Worm (Caenorhabditis elegans) whole organism, L1 larva: ENCODE measurements around the gene R05H5.7.

Experiments used
- aly-2 ChIP-seq: fragments of 150-350 bp; optimal IDR thresholded peaks from 2 replicates; lab custom pipeline; 2014; ENCODE audit warnings: missing biosample characterization, missing genetic modification characterization
- jun-1 ChIP-seq: fragments of 150-350 bp; optimal IDR thresholded peaks from 2 replicates; lab custom pipeline; 2014; ENCODE audit warnings: missing biosample characterization, missing genetic modification reagents, missing genetic modification characterization
- unc-98 ChIP-seq: fragments of 200-800 bp; sonication (Bioruptor generic); IDR thresholded peaks from 2 replicates; pipeline ENCODE4 v1.3.6; 2022; ENCODE audit warnings: missing genetic modification characterization, missing compliant biosample characterization
- zag-1 ChIP-seq: fragments of 150-350 bp; optimal IDR thresholded peaks from 2 replicates; lab custom pipeline; 2014; ENCODE audit warnings: missing biosample characterization, missing genetic modification characterization
- ztf-11 ChIP-seq, 2 experiments: sonication (generic microtip); optimal IDR thresholded peaks; 2 replicates each; lab custom pipeline; 2016 to 2017; ENCODE audit warnings: missing genetic modification characterization in 2 of 2, missing biosample characterization in 1 of 2, missing compliant biosample characterization in 1 of 2

DNA sequence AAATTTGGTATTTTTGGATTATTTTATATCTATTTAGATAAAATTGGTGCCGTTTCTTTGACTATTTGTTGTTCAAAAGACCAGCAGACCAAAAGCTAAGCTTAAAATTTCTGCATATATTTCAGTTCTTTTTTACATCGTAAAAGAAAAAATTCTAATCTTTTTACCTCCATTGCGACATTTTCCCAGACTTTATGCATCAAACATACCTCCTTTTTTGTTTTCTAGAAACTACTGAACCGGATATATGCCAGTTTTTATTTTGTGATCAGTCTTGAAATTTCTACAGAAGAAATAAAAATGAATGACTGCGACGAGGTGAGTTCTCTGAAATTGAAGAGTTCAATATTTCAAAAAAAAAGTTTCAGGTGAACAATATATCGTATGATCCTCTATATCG is 2.3 kb downstream of the R05H5.7 start, which contains the start of gene srb-6:
- TF ChIP-seq aly-2, result no peak
- no peak for TF ChIP-seq unc-98 (GFP tag; lab: Robert Waterston, UW)
- no peak for TF ChIP-seq jun-1 (tag; lab: Kevin White, UChicago)
- no peak for TF ChIP-seq zag-1 (tag; lab: Kevin White, UChicago)
- no peak for TF ChIP-seq ztf-11 (tag; optimal IDR thresholded peaks at IDR 0.05; lab: Kevin White, UChicago)
